Worm (Caenorhabditis elegans) whole organism, early embryonic: Measurements from ENCODE around the gene T26A8.3.
A peak's percentile ranks its signal among the peaks of the same experiment; 100 is the strongest.
"Not testable (repeated sequence)": the region's sequence is repeated elsewhere in the genome, so short reads cannot be mapped to it uniquely, and the experiment has no call there.

Source experiments
- B0310.2 ChIP-seq: sonication (generic microtip); optimal IDR thresholded peaks from 2 replicates; lab custom pipeline; 2016; ENCODE audit warnings: mild to moderate bottlenecking, missing genetic modification characterization, missing compliant biosample characterization
- F13C5.2 ChIP-seq: sonication (generic microtip); optimal IDR thresholded peaks from 2 replicates; lab custom pipeline; 2017; ENCODE audit warnings: mild to moderate bottlenecking, missing genetic modification characterization, inconsistent platforms, missing compliant biosample characterization
- aly-1 ChIP-seq: sonication (generic microtip); optimal IDR thresholded peaks from 2 replicates; lab custom pipeline; 2016; ENCODE audit warnings: missing genetic modification characterization, missing compliant biosample characterization
- ama-1 ChIP-seq: fragments of 150-350 bp; optimal IDR thresholded peaks from 2 replicates; lab custom pipeline; 2014
- ceh-13 ChIP-seq: fragments of 200-800 bp; sonication (Bioruptor generic); optimal IDR thresholded peaks from 2 replicates; lab custom pipeline; 2018; ENCODE audit warnings: mild to moderate bottlenecking, missing genetic modification characterization, missing compliant biosample characterization
- ceh-36 ChIP-seq: sonication (generic microtip); optimal IDR thresholded peaks from 2 replicates; lab custom pipeline; 2016; ENCODE audit warnings: missing genetic modification characterization, inconsistent platforms, missing compliant biosample characterization
- ets-7 ChIP-seq: sonication (generic microtip); optimal IDR thresholded peaks from 2 replicates; lab custom pipeline; 2016; ENCODE audit warnings: missing genotype, missing genetic modification characterization, missing compliant biosample characterization
- flt-1 ChIP-seq: fragments of 200-800 bp; sonication (Bioruptor generic); IDR thresholded peaks from 2 replicates; pipeline ENCODE4 v1.3.6; 2022; ENCODE audit warnings: missing genetic modification characterization, missing compliant biosample characterization
- hmbx-1 ChIP-seq: sonication (generic microtip); optimal IDR thresholded peaks from 2 replicates; lab custom pipeline; 2016; ENCODE audit warnings: mild to moderate bottlenecking, missing genetic modification characterization, missing compliant biosample characterization
- hmg-4 ChIP-seq: fragments of 200-800 bp; sonication (Bioruptor generic); optimal IDR thresholded peaks from 2 replicates; lab custom pipeline; 2018; ENCODE audit warnings: mild to moderate bottlenecking, missing genetic modification characterization, missing compliant biosample characterization
- hnd-1 ChIP-seq: sonication (generic microtip); optimal IDR thresholded peaks from 2 replicates; lab custom pipeline; 2016; ENCODE audit warnings: missing genetic modification characterization, missing compliant biosample characterization
- pes-1 ChIP-seq: fragments of 200-800 bp; sonication (Bioruptor generic); IDR thresholded peaks from 2 replicates; pipeline ENCODE4 v1.3.6; 2022; ENCODE audit warnings: missing genetic modification reagents, missing genetic modification characterization, missing compliant biosample characterization
- scrt-1 ChIP-seq: fragments of 200-800 bp; sonication (Bioruptor generic); IDR thresholded peaks from 2 replicates; pipeline ENCODE4 v1.3.6; 2022; ENCODE audit warnings: missing genetic modification characterization, missing compliant biosample characterization
- sea-1 ChIP-seq: fragments of 200-800 bp; sonication (Bioruptor generic); conservative IDR thresholded peaks from 2 replicates; pipeline ENCODE4 v1.3.6; 2022; ENCODE audit warnings: missing genetic modification characterization, missing compliant biosample characterization
- tbx-11 ChIP-seq: fragments of 200-800 bp; sonication (Bioruptor generic); IDR thresholded peaks from 2 replicates; pipeline ENCODE4 v1.3.6; 2022; ENCODE audit warnings: missing genetic modification characterization, missing compliant biosample characterization
- tbx-37 ChIP-seq: fragments of 200-800 bp; sonication (Bioruptor generic); conservative IDR thresholded peaks from 2 replicates; pipeline ENCODE4 v1.3.6; 2022; ENCODE audit warnings: missing genetic modification reagents, missing genetic modification characterization, missing compliant biosample characterization
- tra-4 ChIP-seq: sonication (generic microtip); optimal IDR thresholded peaks from 2 replicates; lab custom pipeline; 2017; ENCODE audit warnings: missing genetic modification characterization, missing compliant biosample characterization

The T26A8.3 gene

ce11 chrIV:8420961-8421360, 5.5 kb downstream of the T26A8.3 start, which contains the start of gene M116.5:
Gene M116.5 (minus strand): TSS chrIV:8421061.
- no peak for TF ChIP-seq ceh-13
- TF ChIP-seq B0310.2 (tag; lab: Kevin White, UChicago) = no peak
- no peak for TF ChIP-seq tbx-11 (GFP tag; lab: Robert Waterston, UW)
- no peak for TF ChIP-seq F13C5.2 (tag; lab: Kevin White, UChicago)
- TF ChIP-seq scrt-1 = no peak
- TF ChIP-seq hnd-1 (tag; lab: Kevin White, UChicago) = no peak
- TF ChIP-seq aly-1 (tag; lab: Kevin White, UChicago) = no peak
- no peak for TF ChIP-seq hmbx-1 (tag; lab: Kevin White, UChicago)
- no peak for TF ChIP-seq sea-1 (GFP tag; lab: Robert Waterston, UW)
- TF ChIP-seq flt-1 (GFP tag; lab: Robert Waterston, UW) = no peak
- no peak for TF ChIP-seq pes-1
- no peak for TF ChIP-seq hmg-4 (GFP tag; lab: Kevin White, UChicago)

- TF ChIP-seq sea-1 (GFP tag; lab: Robert Waterston, UW) = peak; percentile 72; the same call in 1 of the 2 replicates
- peak; percentile 66 for TF ChIP-seq tbx-11 (GFP tag; lab: Robert Waterston, UW)
- peak; percentile 69 for TF ChIP-seq flt-1 (GFP tag; lab: Robert Waterston, UW)
- peak; percentile 79 for TF ChIP-seq pes-1
- peak; percentile 74 for TF ChIP-seq scrt-1
Measured at ce11 chrIV:8412538-8412937, 13.9 kb downstream of the T26A8.3 start.

- no peak for TF ChIP-seq ets-7 (tag; lab: Kevin White, UChicago)
- TF ChIP-seq tra-4 (tag; lab: Kevin White, UChicago) = no peak
- TF ChIP-seq pes-1 = no peak
- no peak for TF ChIP-seq F13C5.2 (tag; lab: Kevin White, UChicago)
- TF ChIP-seq hmbx-1 (tag; lab: Kevin White, UChicago) = no peak
- TF ChIP-seq ceh-13 = no peak
Measured at ce11 chrIV:8397814-8398213, 28.6 kb downstream of the T26A8.3 start.

- TF ChIP-seq aly-1 (tag; lab: Kevin White, UChicago) (no peak), ceh-36 (tag; lab: Kevin White, UChicago) (no peak), sea-1 (GFP tag; lab: Robert Waterston, UW) (no peak), ama-1 (lab: Kevin White, UChicago) (no peak), hmbx-1 (tag; lab: Kevin White, UChicago) (no peak), flt-1 (GFP tag; lab: Robert Waterston, UW) (no peak), hnd-1 (tag; lab: Kevin White, UChicago) (no peak), hmg-4 (GFP tag; lab: Kevin White, UChicago) (no peak), F13C5.2 (tag; lab: Kevin White, UChicago) (no peak), ets-7 (tag; lab: Kevin White, UChicago) (no peak), ceh-13 (no peak)
Measured at ce11 chrIV:8396348-8396747, 30.1 kb downstream of the T26A8.3 start, which contains the start of gene timm-17B.2. Gene timm-17B.2 (plus strand): TSS chrIV:8396648.

DNA sequence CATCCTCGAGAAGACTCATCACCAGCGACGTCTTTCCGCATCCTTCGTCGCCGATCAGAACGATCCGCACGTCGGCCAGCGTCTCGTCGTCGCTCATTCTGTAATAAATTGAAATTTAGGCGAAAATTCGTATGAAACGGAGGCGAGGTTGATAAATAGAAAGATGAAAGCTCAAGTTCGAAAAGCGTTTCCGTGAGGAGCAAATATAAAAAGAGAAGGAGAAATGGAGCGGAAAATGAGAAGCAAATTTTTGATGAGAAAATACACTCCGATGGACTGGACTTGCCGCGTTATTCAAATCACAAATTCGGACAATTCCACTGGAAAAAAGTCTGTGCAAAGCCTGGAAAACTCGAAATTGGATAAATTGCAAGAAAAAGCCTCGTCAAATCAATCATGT, 32.3 kb downstream of the T26A8.3 start, which contains the start of gene D2096.11:
TSS of gene D2096.11 (minus strand) at position 101 of the 400 bp plus-strand sequence.
- no peak for TF ChIP-seq tra-4 (tag; lab: Kevin White, UChicago)
- TF ChIP-seq tbx-11 (GFP tag; lab: Robert Waterston, UW) = no peak
- TF ChIP-seq hnd-1 (tag; lab: Kevin White, UChicago) = no peak
- no peak for TF ChIP-seq ceh-36 (tag; lab: Kevin White, UChicago)
- TF ChIP-seq hmbx-1 (tag; lab: Kevin White, UChicago) = no peak
- TF ChIP-seq scrt-1 = no peak
- TF ChIP-seq flt-1 (GFP tag; lab: Robert Waterston, UW) = no peak
- no peak for TF ChIP-seq tbx-37 (GFP tag; lab: Robert Waterston, UW)
- no peak for TF ChIP-seq B0310.2 (tag; lab: Kevin White, UChicago)
- no peak for TF ChIP-seq ama-1 (lab: Kevin White, UChicago)
- TF ChIP-seq pes-1 = no peak
- TF ChIP-seq ceh-13 = no peak
- TF ChIP-seq ets-7 (tag; lab: Kevin White, UChicago) = no peak

- TF ChIP-seq hmg-4 (GFP tag; lab: Kevin White, UChicago); sea-1 (GFP tag; lab: Robert Waterston, UW); hmbx-1 (tag; lab: Kevin White, UChicago): not testable (repeated sequence)
Measured at ce11 chrIV:8389139-8389538, 37.3 kb downstream of the T26A8.3 start, which contains the start of gene D2096.10. Gene D2096.10 (minus strand): TSS chrIV:8389239.

DNA sequence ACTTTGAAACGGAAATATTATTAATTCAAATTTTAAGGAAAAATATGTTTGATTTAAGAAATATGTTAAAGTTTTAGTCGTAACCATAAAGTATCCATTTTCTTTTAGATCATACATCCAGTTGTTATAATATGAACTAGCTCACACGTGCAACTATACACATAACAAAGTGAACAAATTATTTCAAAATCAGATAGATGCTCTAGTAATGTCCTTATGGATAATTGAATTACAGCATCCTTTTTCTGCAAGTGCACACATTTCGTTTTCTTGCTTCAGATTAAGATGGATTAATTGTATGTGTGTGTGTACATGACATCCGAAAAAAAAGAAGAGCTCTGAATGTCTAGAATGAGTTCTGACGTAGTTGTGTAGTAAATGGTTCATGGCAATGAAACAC, 40.8 kb downstream of the T26A8.3 start:
- no peak for TF ChIP-seq tbx-37 (GFP tag; lab: Robert Waterston, UW)
- no peak for TF ChIP-seq ama-1 (lab: Kevin White, UChicago)
- no peak for TF ChIP-seq scrt-1
- no peak for TF ChIP-seq B0310.2 (tag; lab: Kevin White, UChicago)
- TF ChIP-seq aly-1 (tag; lab: Kevin White, UChicago) = no peak
- no peak for TF ChIP-seq F13C5.2 (tag; lab: Kevin White, UChicago)
- TF ChIP-seq hmbx-1 (tag; lab: Kevin White, UChicago) = no peak
- no peak for TF ChIP-seq tra-4 (tag; lab: Kevin White, UChicago)
- TF ChIP-seq hmg-4 (GFP tag; lab: Kevin White, UChicago) = no peak
- TF ChIP-seq tbx-11 (GFP tag; lab: Robert Waterston, UW) = no peak
- no peak for TF ChIP-seq ets-7 (tag; lab: Kevin White, UChicago)
- TF ChIP-seq hnd-1 (tag; lab: Kevin White, UChicago) = no peak
- no peak for TF ChIP-seq ceh-36 (tag; lab: Kevin White, UChicago)
- TF ChIP-seq ceh-13 = no peak
- TF ChIP-seq sea-1 (GFP tag; lab: Robert Waterston, UW) = no peak
- no peak for TF ChIP-seq pes-1
- no peak for TF ChIP-seq flt-1 (GFP tag; lab: Robert Waterston, UW)

ce11 chrIV:8384737-8385136, 41.7 kb downstream of the T26A8.3 start:
- no peak for TF ChIP-seq aly-1 (tag; lab: Kevin White, UChicago)
- no peak for TF ChIP-seq scrt-1
- no peak for TF ChIP-seq hmg-4 (GFP tag; lab: Kevin White, UChicago)
- TF ChIP-seq ets-7 (tag; lab: Kevin White, UChicago) = no peak
- no peak for TF ChIP-seq F13C5.2 (tag; lab: Kevin White, UChicago)
